Fruit fly (Drosophila melanogaster) S2 (cell line): ENCODE measurements around the gene Sf3b5.

Source experiments
- CG8478 ChIP-seq: fragments of >200 bp; optimal IDR thresholded peaks from 2 replicates; lab custom pipeline; 2018
- CTCF ChIP-seq, 2 experiments: fragments of >200 bp; optimal IDR thresholded peaks; 2 replicates each; lab custom pipeline; 2018

Gene Sf3b5

DNA sequence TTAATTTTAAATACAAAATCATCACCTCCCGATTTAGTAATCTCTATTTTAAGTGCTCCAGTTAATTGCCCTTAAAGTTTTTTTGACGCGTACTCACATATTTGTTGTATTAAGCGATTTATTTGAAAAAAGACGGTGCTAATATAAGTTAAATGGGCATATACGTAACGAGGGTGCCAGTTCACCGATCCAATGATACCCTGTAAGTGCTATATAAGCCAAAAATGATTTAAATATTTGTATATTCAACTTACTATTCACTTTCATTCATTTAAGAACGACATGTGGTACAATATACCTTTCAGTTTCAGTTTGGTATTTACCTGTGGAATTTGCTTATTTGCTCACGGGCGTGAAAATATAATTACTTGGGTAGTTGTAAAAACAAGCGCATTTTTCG, 12.6 kb downstream of the Sf3b5 start:
- no peak for TF ChIP-seq CG8478 (lab: Kevin White, UChicago)
- TF ChIP-seq CTCF (optimal IDR thresholded peaks at IDR 0.05; lab: Kevin White, UChicago), result no peak

DNA sequence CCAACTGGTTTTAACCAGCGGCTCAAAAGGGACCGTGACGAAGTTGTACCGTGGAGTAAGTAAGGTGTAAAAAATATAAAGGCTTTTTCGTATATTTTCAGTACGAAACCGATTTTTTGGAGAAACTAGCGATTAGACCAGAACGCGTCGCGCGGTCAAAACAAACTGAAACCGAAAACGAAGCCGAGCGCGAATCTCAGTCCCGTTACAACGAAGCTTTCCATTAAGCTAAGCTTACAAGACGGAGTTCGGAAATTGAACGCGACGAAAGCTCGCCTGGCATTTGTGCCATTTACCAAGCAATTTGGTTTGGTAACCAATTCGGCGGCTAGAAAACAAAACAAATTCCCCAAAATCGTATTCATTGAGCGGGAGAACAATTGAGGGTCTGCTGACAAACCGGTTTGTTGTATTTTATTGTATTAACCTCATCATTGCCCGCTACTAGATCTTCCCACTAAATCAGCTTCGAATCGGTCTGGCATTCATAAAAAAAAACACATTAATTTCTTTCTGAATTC, 13.4 kb downstream of the Sf3b5 start:
- TF ChIP-seq CG8478 (lab: Kevin White, UChicago) (no peak), CTCF (optimal IDR thresholded peaks at IDR 0.05; lab: Kevin White, UChicago) (no peak)

DNA sequence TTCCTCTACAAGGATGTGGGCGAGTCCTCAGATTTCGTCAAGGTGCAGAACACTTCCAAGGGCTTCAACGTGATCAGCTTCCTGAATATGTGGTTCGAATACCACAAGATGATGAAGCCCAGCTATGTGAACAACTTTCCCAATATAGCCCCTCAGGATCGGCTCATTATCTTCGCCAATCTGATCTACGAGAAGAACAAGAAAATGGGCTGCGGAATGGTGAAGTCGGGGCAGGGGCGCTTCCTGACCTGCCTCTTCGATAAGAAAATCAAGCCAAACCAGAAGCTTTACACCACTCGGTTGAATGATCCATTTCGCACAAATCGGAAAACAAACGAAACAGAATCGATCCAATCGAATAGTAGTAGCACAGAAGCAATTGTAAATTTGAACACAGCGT, 16.9 kb downstream of the Sf3b5 start:
- TF ChIP-seq CG8478 (lab: Kevin White, UChicago) (no peak), CTCF (optimal IDR thresholded peaks at IDR 0.05; lab: Kevin White, UChicago) (no peak)

DNA sequence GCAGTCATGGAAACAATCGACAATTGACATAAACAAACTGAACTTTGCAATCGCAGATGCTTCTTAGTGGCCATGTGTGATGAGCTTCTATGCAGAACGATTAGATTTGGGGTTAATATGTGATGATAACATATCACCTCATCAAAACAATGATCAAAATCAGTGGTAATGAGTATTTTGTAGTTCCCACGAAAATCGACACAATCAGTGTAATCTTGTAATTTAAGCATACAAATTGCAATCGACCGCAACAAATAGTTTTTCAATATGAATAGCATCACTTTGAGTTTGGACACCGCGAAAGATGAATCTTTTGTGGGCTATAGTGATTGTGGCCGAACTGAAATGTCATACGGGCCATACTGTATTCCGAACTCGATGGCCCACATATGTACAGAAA, 17.7 kb downstream of the Sf3b5 start, which contains the start of gene CG11977:
Gene CG11977, plus strand, starts transcription at position 301 of the 400 bp plus-strand sequence.
- no peak for TF ChIP-seq CG8478 (lab: Kevin White, UChicago)
- TF ChIP-seq CTCF (optimal IDR thresholded peaks at IDR 0.05; lab: Kevin White, UChicago), result no peak

DNA sequence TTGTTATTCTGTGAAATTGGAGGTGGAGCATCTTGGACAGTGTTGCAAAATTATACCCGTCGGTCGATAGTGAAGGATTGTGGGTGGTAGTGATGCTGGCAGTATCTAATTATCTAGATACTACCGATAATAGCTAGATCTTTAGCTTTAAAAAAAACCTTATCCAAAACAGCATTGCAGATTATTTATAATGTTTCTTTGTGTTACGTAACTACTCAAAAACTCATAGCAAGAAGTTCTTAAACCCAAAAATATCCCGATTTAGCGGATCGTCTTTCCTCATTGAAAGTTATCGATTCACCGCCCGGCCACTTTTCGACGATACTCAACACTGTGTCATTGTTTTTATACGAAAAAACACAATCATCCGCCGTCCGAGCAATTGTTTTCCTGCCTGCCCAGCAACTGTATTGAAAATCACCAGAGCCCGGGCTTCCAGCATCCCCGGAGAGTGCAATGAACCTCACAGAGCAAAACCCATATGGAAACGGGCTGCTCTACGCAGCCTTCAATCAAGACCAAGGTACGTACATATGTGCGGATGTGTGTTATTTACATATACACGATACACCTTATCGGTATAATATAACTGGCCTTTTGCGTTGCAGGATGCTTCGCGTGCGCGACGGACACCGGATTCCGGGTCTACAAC, 22.1 kb downstream of the Sf3b5 start, which contains the start of gene CG11975:
Gene CG11975, plus strand, starts transcription at position 326 of the 652 bp plus-strand sequence.
- no peak for TF ChIP-seq CG8478 (lab: Kevin White, UChicago)
- TF ChIP-seq CTCF (optimal IDR thresholded peaks at IDR 0.05; lab: Kevin White, UChicago), result peak in 1 of 2 experiments; percentile 14

DNA sequence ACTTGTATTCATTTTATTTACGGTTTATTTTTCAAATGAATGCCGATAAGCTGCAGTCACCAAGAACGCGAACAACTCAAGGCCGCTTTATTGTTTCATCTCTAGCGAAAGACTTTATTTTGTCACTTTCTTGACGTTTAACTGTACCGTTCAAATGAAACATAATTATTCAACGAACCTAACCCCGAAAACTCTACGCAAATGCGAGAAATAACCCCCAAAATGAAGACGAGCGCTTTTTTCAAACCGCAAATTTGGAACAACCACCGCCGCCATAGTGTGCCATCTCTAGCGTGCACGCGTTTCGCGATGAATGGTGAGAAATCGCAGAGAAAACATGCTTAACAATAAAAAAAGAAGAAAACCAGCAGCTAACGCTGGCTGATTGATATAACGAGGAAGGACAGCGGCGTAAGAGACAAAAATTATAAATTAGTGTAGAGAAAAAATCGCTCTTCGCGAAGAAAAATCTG, 30.5 kb downstream of the Sf3b5 start, which contains the start of gene CG11970:
Gene CG11970, plus strand, starts transcription at position 117 of the 473 bp plus-strand sequence.
- TF ChIP-seq CTCF (optimal IDR thresholded peaks at IDR 0.05; lab: Kevin White, UChicago), result peak in 1 of 2 experiments; percentile 25
- no peak for TF ChIP-seq CG8478 (lab: Kevin White, UChicago)

DNA sequence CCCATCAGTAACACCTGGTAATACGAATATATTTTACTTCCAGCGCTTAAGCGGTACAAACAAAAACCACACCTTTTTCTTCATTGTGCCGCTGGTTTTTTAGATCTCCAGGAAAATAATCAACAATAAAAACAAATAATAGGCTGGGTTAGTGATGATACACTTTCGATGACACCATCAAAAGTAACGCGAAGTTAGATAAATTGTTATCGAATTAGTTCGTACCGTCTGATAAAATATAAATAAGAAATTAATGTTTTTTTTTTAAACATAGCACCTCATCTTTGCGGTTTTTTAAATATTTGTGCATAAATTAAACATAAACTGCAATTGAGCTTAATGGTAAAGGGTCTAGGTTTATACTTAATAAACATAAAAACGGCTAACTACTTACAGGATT, 31.0 kb downstream of the Sf3b5 start, which contains the start of gene RagA-B:
Gene RagA-B, minus strand, starts transcription at position 175 of the 400 bp plus-strand sequence.
- TF ChIP-seq CTCF (optimal IDR thresholded peaks at IDR 0.05; lab: Kevin White, UChicago) (no peak), CG8478 (lab: Kevin White, UChicago) (no peak)

DNA sequence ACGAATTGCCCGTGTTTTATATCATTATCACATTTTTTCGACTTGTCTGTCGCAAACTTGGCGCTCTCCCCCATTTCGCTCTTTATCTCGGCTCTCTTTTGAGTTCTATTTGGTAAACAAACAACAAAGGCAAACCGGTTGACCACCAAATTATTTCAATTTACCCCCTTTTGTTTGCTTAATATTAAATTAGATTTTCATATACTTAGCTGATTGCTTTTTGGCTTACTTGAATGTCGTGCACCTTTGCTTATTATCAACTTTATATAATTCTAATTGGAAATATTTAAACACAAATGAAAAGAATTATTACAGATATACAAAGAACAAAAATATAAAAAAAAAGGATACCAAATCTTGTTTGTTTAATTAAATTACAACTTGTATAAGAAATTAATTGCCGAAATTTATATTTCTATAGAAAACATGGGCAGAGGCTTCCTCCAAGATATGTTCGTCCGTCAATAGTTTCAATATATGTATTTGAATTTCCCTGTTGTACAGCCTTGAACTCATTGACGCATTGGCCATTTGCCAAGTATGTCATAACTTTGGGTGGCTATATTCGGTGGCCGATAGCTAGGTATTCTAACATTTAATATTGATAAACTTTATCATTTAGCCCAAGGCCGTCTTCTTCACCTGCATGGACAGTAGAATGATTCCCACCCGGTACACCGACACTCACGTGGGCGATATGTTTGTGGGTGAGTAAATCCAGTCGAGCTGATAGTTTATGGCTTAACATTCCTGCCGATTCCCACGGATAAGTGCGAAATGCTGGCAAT, 33.7 kb downstream of the Sf3b5 start:
- TF ChIP-seq CTCF (optimal IDR thresholded peaks at IDR 0.05; lab: Kevin White, UChicago) (no peak), CG8478 (lab: Kevin White, UChicago) (no peak)

DNA sequence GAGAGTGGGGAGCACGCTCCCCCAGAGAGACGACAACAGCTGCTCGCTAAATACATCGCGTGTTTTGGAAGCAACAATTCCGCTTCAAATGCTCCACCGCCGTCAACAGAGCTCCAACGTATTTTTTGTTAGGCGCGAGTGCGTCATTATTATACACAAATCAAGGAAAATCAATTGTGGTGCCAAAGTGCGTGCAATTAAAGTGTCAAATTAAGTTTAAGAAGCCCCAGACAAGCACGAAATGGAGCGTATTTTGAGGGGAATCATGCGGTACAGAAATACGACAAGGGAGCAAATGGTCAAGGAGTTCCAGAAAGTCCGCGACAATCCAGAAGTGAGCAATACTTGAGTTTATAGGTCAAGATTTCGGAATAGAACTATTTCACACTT, 34.4 kb downstream of the Sf3b5 start, which contains the start of gene CAHbeta:
Gene CAHbeta, plus strand, starts transcription at position 85 of the 390 bp plus-strand sequence.
- TF ChIP-seq CG8478 (lab: Kevin White, UChicago), result no peak

DNA sequence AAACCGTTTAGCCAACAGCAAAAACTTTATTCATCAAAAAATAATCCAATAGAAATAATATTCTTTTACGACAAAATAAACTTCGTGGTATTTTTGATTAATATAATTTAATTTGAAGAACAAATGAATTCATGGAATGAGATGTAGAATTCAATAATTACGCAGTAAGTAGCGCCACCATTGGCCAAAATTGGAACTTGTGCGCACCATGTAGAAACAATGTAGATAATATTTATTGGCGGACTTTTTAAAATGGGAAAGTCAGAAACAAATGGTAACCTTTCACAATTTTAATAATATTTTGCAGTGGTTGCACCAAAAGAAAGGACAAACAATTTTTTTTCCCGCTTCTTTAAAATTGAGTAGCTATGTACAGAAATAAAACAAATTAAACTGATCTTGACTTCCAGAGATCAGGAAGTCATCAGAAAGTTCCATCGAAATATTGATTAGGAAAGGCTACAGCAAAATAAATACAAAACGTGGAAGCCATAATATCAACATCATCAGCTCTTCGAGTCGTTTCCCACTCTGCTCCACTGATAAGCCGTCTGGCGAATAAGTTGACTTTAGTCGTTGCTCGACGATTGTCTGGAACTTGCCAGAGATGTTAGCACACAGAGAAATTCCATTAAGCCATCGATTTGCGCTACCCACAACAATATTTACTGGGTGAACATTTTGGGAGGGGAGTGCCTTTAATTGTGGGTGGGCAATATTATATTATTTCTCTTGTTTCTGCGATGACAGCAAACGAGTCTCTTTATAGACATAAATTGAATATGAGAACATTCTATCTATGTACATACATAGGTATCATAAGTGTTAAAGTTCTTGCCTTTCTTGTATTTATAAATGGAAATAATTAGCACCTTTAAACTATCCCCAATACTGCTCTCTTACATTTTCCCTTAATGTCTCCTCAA, 35.0 kb downstream of the Sf3b5 start:
- peak; percentile 77 to 93 for TF ChIP-seq CTCF (optimal IDR thresholded peaks at IDR 0.05; lab: Kevin White, UChicago)
- TF ChIP-seq CG8478 (lab: Kevin White, UChicago), result no peak

DNA sequence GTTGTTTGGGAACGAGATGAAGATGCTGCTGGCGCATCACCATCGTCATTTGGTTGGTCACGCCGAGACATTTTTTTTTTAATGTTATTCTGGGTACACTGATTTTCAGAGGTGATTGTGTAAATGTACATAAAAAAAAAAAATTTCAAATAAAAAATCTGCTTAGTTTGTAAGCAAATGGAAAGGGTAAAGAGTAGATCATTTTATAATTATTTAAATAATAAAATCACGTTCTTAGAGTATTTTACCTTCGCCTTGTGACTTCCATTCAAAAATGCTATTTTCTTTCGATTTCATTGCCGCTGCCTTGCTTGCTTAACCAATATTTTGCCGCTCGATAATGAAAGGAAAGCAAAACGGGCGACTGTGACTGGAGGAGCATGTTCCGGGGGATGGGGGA, 36.4 kb downstream of the Sf3b5 start:
- TF ChIP-seq CG8478 (lab: Kevin White, UChicago) (no peak), CTCF (optimal IDR thresholded peaks at IDR 0.05; lab: Kevin White, UChicago) (no peak)

DNA sequence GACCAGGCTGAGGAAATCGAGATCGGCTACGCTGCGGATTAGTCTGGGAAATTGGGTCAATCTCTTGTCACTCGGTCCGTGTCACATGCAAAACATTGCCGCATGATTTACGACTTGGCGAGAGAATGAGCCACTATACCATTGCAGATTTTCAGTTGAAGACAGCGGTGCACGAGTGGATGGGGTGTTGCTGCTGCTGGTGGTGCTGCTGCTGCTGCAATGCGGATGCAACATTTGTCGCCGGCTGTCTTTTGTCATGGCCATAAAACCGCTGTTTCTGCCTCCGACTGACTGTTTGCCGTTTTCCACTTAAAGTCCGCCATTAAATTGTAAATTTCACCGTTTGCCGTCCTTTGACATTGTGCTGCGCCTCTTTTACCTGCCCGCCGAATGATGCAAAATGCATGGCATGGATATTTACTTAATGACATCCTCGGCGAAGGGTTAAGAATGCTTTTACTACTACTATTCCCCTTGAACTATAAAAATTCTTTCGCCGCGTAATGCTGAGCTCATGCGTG, 39.0 kb downstream of the Sf3b5 start:
- no peak for TF ChIP-seq CTCF (optimal IDR thresholded peaks at IDR 0.05; lab: Kevin White, UChicago)
- no peak for TF ChIP-seq CG8478 (lab: Kevin White, UChicago)

DNA sequence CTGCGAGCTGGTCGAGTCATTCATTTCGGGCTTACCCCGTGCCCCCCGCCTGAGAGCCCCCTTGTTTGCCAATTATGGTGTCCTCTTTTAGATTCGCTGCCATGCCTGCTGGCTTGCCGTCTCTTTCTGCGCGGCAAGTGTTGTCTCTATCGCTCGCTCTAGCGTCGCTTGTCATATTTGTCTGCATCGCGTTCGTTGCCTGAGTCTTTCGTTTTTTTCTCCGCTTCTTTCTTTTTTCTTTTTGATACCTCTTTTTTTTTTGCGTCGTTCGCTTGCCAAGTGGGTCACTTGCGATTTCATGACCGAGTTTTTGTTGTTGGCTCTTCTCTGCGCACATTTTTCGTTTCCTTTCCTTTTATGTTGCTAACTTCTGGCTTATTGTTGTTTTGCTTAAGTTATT, 43.3 kb downstream of the Sf3b5 start:
- no peak for TF ChIP-seq CTCF (optimal IDR thresholded peaks at IDR 0.05; lab: Kevin White, UChicago)
- no peak for TF ChIP-seq CG8478 (lab: Kevin White, UChicago)

DNA sequence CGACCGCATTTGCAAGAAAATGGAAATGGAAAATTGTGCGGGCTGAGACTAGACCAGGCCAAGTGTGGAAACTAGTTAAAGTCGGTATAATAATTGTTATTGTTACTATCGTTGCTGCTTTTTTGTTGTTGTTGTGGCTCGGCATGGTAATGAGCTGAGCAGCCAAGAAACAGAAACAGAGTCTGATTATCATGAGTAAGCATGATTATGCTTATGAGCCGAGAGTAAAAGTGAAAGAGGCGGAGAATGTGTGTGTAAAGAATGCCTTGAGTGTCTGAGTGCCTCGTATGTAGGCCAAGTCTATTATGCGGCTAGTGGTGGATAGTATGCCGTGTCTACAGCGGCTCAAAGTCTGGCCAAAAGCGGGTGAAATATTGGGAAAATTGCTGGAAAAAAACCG, 44.4 kb downstream of the Sf3b5 start:
- TF ChIP-seq CTCF (optimal IDR thresholded peaks at IDR 0.05; lab: Kevin White, UChicago) (no peak), CG8478 (lab: Kevin White, UChicago) (no peak)
